Worm (Caenorhabditis elegans) whole organism, young adult: ENCODE data around the gene Y116A8C.470.

ENCODE experiments used
- F37B4.10 ChIP-seq: fragments of 200-800 bp; sonication (Bioruptor generic); IDR thresholded peaks from 2 replicates; pipeline ENCODE4 v1.3.6; 2022; ENCODE audit warnings: missing genetic modification characterization, missing compliant biosample characterization
- F57C9.4 ChIP-seq: sonication (generic microtip); optimal IDR thresholded peaks from 2 replicates; lab custom pipeline; 2017; ENCODE audit warnings: mild to moderate bottlenecking, missing genetic modification characterization, missing compliant biosample characterization
- attf-5 ChIP-seq: fragments of 200-800 bp; sonication (Bioruptor generic); optimal IDR thresholded peaks from 2 replicates; lab custom pipeline; 2018; ENCODE audit warnings: mild to moderate bottlenecking, missing genetic modification characterization, missing compliant biosample characterization
- efl-1 ChIP-seq: fragments of 150-350 bp; optimal IDR thresholded peaks from 2 replicates; lab custom pipeline; 2014; ENCODE audit warnings: missing biosample characterization, missing genetic modification reagents, missing genetic modification characterization
- egl-18 ChIP-seq: fragments of 200-800 bp; sonication (Bioruptor generic); IDR thresholded peaks from 2 replicates; pipeline ENCODE4 v1.3.6; 2022; ENCODE audit warnings: missing genetic modification reagents, missing genetic modification characterization, missing compliant biosample characterization
- ets-4 ChIP-seq: fragments of 200-800 bp; sonication (Bioruptor generic); optimal IDR thresholded peaks from 2 replicates; lab custom pipeline; 2018; ENCODE audit warnings: mild to moderate bottlenecking, missing genetic modification characterization, missing compliant biosample characterization
- lag-1 ChIP-seq: fragments of 200-800 bp; sonication (Bioruptor generic); IDR thresholded peaks from 2 replicates; pipeline ENCODE4 v1.3.6; 2022; ENCODE audit warnings: missing genetic modification reagents, missing genetic modification characterization, missing compliant biosample characterization
- lin-26 ChIP-seq: fragments of 200-800 bp; sonication (Bioruptor generic); IDR thresholded peaks from 2 replicates; pipeline ENCODE4 v1.3.6; 2022; ENCODE audit warnings: missing genetic modification reagents, missing genetic modification characterization, missing compliant biosample characterization
- ztf-6 ChIP-seq: fragments of 200-800 bp; sonication (Bioruptor generic); IDR thresholded peaks from 2 replicates; pipeline ENCODE4 v1.3.6; 2022; ENCODE audit warnings: missing genetic modification reagents, missing genetic modification characterization, missing compliant biosample characterization

DNA sequence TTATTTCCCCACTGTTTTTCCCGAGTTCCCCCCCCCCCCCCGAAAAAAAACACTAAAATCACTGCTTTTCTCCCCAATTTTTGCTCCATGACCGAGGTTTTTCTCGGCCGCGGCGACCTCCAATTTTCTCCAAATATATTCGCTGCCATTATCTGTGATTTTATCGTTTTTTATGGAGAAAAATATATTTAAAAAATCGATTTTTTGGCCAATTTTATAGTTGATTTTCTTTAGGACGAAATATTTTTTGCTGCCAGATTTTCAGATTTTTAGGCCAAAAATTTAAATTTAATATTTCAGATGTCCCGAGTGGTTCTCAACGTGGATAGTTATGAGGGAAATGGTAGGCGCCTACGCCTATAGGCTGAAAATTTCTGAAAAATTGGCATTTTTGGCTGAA lies 30.7 kb upstream of the Y116A8C.470 start, which contains the start of gene rad-54.B:
- no peak for TF ChIP-seq efl-1 (GFP tag; lab: Kevin White, UChicago)
- no peak for TF ChIP-seq ets-4 (GFP tag; lab: Kevin White, UChicago)
- no peak for TF ChIP-seq F57C9.4 (tag; lab: Kevin White, UChicago)
- no peak for TF ChIP-seq egl-18 (GFP tag; lab: Robert Waterston, UW)
- TF ChIP-seq attf-5 (GFP tag; lab: Kevin White, UChicago) = no peak
- TF ChIP-seq lin-26 (GFP tag; lab: Robert Waterston, UW) = no peak
- no peak for TF ChIP-seq F37B4.10 (GFP tag; lab: Robert Waterston, UW)
- no peak for TF ChIP-seq lag-1
- no peak for TF ChIP-seq ztf-6
